Worm (Caenorhabditis elegans): ENCODE results near the gene Y73F8A.1159.

DNA sequence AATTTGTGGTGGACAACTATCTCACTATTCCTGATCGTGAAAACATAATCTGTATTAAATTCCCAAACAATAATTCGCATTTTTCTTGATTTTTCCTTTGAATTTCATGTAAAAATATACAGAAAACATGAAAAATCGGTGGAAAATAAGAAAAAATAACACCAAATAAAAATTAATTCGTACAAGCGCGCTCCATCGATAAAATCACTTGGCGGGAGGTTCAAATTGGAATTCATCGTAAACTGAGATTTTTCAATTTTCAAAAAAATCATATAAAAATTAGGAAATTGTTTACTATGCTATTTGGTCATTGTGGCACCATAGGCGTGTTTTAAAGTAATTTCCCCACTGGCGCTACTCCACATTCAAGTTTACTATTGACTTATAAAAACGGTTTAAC lies 8.3 kb downstream of the Y73F8A.1159 start:
- TF ChIP-seq flh-1 (GFP tag; optimal IDR thresholded peaks at IDR 0.05), result no peak
- TF ChIP-seq ztf-11 (tag; optimal IDR thresholded peaks at IDR 0.05), result no peak
- TF ChIP-seq nhr-76 (tag; optimal IDR thresholded peaks at IDR 0.05), result no peak
- TF ChIP-seq ceh-39 (tag; optimal IDR thresholded peaks at IDR 0.05), result no peak
- TF ChIP-seq nhr-28 (tag; optimal IDR thresholded peaks at IDR 0.05), result no peak
- no peak for TF ChIP-seq drap-1 (GFP tag; optimal IDR thresholded peaks at IDR 0.05)
- TF ChIP-seq mls-2 (tag; optimal IDR thresholded peaks at IDR 0.05), result no peak
- TF ChIP-seq unc-62 (GFP tag; optimal IDR thresholded peaks at IDR 0.05), result no peak
- no peak for TF ChIP-seq M03D4.4 (tag; optimal IDR thresholded peaks at IDR 0.05)
- no peak for TF ChIP-seq snpc-4 (tag; optimal IDR thresholded peaks at IDR 0.05)
- TF ChIP-seq pha-4 (tag; optimal IDR thresholded peaks at IDR 0.05), result no peak
- no peak for TF ChIP-seq nhr-12 (tag; optimal IDR thresholded peaks at IDR 0.05)
- TF ChIP-seq elt-1 (tag; optimal IDR thresholded peaks at IDR 0.05; ENCODE audit: borderline replicate concordance, insufficient read depth), result no peak
